Worm (Caenorhabditis elegans) whole organism, L4 larva: Measurements from ENCODE around the gene trap-2.

Experiments used
- F26F4.8 ChIP-seq: fragments of 200-800 bp; sonication (Bioruptor generic); conservative IDR thresholded peaks from 2 replicates; pipeline ENCODE4 v1.3.6; 2022; ENCODE audit warnings: missing genetic modification characterization, missing compliant biosample characterization
- F49E8.2 ChIP-seq: sonication (generic microtip); optimal IDR thresholded peaks from 2 replicates; lab custom pipeline; 2016; ENCODE audit warnings: missing compliant biosample characterization, mild to moderate bottlenecking, missing genetic modification characterization, borderline replicate concordance
- attf-4 ChIP-seq: sonication (generic microtip); optimal IDR thresholded peaks from 3 replicates; lab custom pipeline; 2017; ENCODE audit warnings: missing biosample characterization, missing genetic modification characterization
- dve-1 ChIP-seq: sonication (generic microtip); optimal IDR thresholded peaks from 2 replicates; lab custom pipeline; 2017; ENCODE audit warnings: antibody characterized with exemption, mild to moderate bottlenecking, missing genetic modification characterization, missing compliant biosample characterization; ENCODE audit not compliant: insufficient read depth
- fos-1 ChIP-seq: fragments of 150-350 bp; optimal IDR thresholded peaks from 2 replicates; lab custom pipeline; 2014; ENCODE audit warnings: missing biosample characterization, missing genetic modification characterization
- hlh-30 ChIP-seq: sonication (generic microtip); optimal IDR thresholded peaks from 2 replicates; lab custom pipeline; 2017; ENCODE audit warnings: antibody characterized with exemption, mild to moderate bottlenecking, missing genetic modification characterization, missing compliant biosample characterization; ENCODE audit not compliant: insufficient read depth
- lin-39 ChIP-seq: fragments of 150-350 bp; optimal IDR thresholded peaks from 2 replicates; lab custom pipeline; 2014; ENCODE audit warnings: missing biosample characterization, missing genetic modification reagents, missing genetic modification characterization
- nhr-237 ChIP-seq: sonication (generic microtip); optimal IDR thresholded peaks from 2 replicates; lab custom pipeline; 2017; ENCODE audit warnings: missing biosample characterization, missing genetic modification characterization
- nhr-6 ChIP-seq: fragments of 150-350 bp; optimal IDR thresholded peaks from 2 replicates; lab custom pipeline; 2014; ENCODE audit warnings: missing biosample characterization, missing genetic modification characterization
- spr-3 ChIP-seq: fragments of 200-800 bp; sonication (Bioruptor generic); optimal IDR thresholded peaks from 2 replicates; lab custom pipeline; 2018; ENCODE audit warnings: mild to moderate bottlenecking, missing genetic modification characterization, missing compliant biosample characterization
- unc-130 ChIP-seq: sonication (generic microtip); optimal IDR thresholded peaks from 2 replicates; lab custom pipeline; 2016; ENCODE audit warnings: missing genetic modification reagents, missing genetic modification characterization, missing compliant biosample characterization
- zip-2 ChIP-seq: fragments of 150-350 bp; optimal IDR thresholded peaks from 2 replicates; lab custom pipeline; 2014; ENCODE audit warnings: missing biosample characterization, missing genetic modification characterization

DNA sequence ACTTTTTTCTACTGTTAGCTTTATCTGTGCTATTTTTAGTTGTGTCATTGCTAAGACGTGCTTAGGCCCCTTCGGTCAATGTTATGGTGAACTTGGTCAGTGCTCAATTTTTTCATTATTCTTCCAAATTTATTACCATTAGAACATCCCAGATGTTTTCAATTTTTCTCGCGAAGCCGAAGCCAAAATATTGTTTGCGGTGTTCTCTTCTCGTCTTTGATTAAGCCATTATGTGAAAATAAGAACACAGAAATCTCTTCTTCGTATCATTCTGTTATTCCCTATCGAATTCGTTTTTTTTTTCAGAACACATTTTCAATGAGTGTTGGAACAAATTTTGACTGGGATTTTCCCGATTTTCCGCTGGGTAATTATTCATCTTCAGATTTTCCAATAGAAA is 34.6 kb upstream of the trap-2 start, which contains the start of gene gtr-1:
- no peak for TF ChIP-seq lin-39
- no peak for TF ChIP-seq hlh-30 (tag; lab: Kevin White, UChicago)
- no peak for TF ChIP-seq dve-1 (tag; lab: Kevin White, UChicago)
- TF ChIP-seq spr-3, result no peak
- TF ChIP-seq F49E8.2 (tag; lab: Kevin White, UChicago), result no peak
- TF ChIP-seq unc-130 (GFP tag; lab: Kevin White, UChicago), result no peak
- no peak for TF ChIP-seq zip-2 (tag; lab: Kevin White, UChicago)
- no peak for TF ChIP-seq nhr-237 (tag; lab: Kevin White, UChicago)
- TF ChIP-seq nhr-6 (tag; lab: Kevin White, UChicago), result no peak
- no peak for TF ChIP-seq attf-4
- no peak for TF ChIP-seq fos-1 (tag; lab: Kevin White, UChicago)
- TF ChIP-seq F26F4.8 (GFP tag; lab: Robert Waterston, UW), result no peak
